Worm (Caenorhabditis elegans): ENCODE measurements around the gene F07B7.12.

ce11 chrV:8902697-8903096 lies 40.8 kb upstream of the F07B7.12 start, which contains the start of gene frpr-12:
- no peak for TF ChIP-seq nhr-28 (tag; optimal IDR thresholded peaks at IDR 0.05)
- TF ChIP-seq blmp-1 (tag; optimal IDR thresholded peaks at IDR 0.05) = no peak
- no peak for TF ChIP-seq nhr-2 (tag; optimal IDR thresholded peaks at IDR 0.05)
- TF ChIP-seq nhr-12 (tag; optimal IDR thresholded peaks at IDR 0.05) = no peak
- no peak for TF ChIP-seq lin-13 (tag; optimal IDR thresholded peaks at IDR 0.05)
- no peak for TF ChIP-seq lsy-2 (tag; optimal IDR thresholded peaks at IDR 0.05)
- TF ChIP-seq pha-4 (tag; optimal IDR thresholded peaks at IDR 0.05) = no peak
- no peak for TF ChIP-seq tbx-8 (GFP tag; optimal IDR thresholded peaks at IDR 0.05)
- TF ChIP-seq ztf-11 (tag; optimal IDR thresholded peaks at IDR 0.05) = no peak
- no peak for TF ChIP-seq unc-62 (GFP tag; optimal IDR thresholded peaks at IDR 0.05)
- TF ChIP-seq unc-39 (tag; optimal IDR thresholded peaks at IDR 0.05) = no peak
- no peak for TF ChIP-seq elt-1 (tag; optimal IDR thresholded peaks at IDR 0.05; ENCODE audit: borderline replicate concordance, insufficient read depth)
- TF ChIP-seq nhr-237 (tag; optimal IDR thresholded peaks at IDR 0.05) = no peak
- TF ChIP-seq ceh-43 (GFP tag; optimal IDR thresholded peaks at IDR 0.05) = no peak
